Worm (Caenorhabditis elegans) whole organism, dauer: ENCODE results near the gene EEED8.12.

Source experiments
- unc-62 ChIP-seq: sonication (generic microtip); optimal IDR thresholded peaks from 2 replicates; lab custom pipeline; 2017; ENCODE audit warnings: missing biosample characterization, missing genetic modification reagents, missing genetic modification characterization

EEED8.12 gene

ce11 chrII:5387217-5387616 lies 21.6 kb downstream of the EEED8.12 start, which contains the start of gene ccpp-6:
TSS of gene ccpp-6 (minus strand) at chrII:5387317.
- no peak for TF ChIP-seq unc-62 (GFP tag; lab: Kevin White, UChicago)

DNA sequence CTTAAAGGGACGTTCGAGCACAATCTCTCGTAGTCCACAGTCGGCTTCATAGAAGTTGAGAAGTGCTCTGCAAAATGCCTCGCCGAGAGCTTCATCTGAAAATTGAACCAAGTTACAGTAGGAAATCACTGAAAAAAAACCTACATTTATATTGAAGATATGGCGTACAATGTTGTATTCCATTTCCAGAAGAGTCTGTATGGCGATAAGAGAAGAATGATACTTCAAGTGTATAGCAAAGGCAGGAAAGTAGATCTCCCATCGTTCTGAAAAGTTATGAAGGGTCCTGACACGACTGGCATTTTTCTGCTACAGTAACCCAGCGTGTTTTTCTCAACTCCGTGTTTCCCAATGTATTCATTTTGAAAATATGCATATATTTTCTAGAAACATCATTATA lies 24.5 kb downstream of the EEED8.12 start:
- no peak for TF ChIP-seq unc-62 (GFP tag; lab: Kevin White, UChicago)

DNA sequence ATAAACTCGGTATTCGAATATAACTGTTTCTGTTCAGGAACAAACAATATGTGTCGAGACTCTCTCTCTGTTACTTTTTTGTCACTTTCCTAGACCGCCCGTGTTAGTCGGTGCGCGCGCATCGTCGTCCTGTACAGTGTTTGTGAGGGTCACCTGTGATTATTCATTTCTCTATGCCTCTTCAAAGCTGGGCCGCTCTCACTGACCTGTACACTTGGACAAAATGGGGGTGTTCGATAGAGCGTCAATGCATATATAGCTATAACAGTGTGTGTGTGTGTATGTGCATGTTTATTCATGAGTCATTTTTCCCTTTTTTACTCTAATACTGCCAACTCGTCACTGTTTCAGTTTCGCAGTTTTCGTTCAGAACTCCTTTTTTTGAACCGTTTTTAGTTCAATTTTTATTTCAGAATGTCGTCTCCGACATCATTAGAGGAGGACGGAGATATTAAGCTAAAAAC lies 29.2 kb downstream of the EEED8.12 start, which contains the start of gene pkc-3:
Gene pkc-3 (plus strand): TSS at position 414 of the 464 bp plus-strand sequence.
- no peak for TF ChIP-seq unc-62 (GFP tag; lab: Kevin White, UChicago)

DNA sequence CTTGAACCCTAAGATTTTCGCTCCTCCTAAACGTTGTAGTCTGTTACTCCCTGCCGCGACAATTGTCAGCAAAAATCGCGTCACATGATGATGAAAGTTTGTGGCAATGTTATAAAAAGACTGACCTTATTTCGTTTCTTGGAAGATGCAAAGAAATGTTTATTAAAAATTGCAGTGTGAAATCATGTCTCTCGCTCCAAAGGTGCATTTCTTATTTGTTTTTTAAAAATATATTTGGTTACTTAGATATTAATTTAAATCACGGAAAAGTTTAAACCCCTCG lies 30.6 kb downstream of the EEED8.12 start:
- no peak for TF ChIP-seq unc-62 (GFP tag; lab: Kevin White, UChicago)

DNA sequence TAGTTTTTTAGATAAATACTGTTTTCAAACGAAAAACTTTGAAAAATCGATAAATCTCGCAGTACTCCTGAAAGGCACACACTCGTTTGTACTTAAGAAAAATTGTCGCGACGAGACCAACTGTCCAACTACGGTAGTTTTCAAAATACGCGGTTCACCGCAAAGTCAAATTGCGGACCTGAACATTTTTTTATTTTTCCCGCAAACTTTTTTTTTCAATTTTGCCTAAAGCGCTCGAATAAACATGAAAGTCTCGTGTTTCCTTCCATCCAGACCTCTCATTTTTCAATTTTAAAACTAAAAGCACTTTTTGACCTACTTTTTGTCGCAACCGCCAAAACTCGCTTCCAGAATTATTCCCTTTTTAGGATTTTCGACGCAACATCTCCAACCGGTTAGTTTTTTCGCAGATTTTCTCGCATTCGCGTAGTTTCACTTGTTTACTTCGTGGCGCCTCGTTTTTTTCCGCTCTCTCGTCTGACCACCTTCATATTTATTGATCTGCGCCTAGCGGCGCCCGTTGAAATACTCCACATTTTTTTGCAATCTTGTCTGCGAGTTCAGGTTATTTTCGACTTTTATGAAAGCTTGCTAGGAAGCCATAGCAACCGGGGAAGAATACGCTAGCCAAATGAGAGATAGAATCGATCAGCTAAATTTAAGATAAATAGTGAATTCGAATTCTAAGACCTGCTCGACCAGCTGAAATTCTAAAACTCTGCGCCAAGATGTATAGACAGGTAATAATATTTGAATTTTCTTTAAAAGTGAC lies 31.2 kb downstream of the EEED8.12 start, which contains the start of gene prdx-2:
Gene prdx-2 (plus strand): TSS at position 729 of the 772 bp plus-strand sequence.
- TF ChIP-seq unc-62 (GFP tag; lab: Kevin White, UChicago), result no peak

DNA sequence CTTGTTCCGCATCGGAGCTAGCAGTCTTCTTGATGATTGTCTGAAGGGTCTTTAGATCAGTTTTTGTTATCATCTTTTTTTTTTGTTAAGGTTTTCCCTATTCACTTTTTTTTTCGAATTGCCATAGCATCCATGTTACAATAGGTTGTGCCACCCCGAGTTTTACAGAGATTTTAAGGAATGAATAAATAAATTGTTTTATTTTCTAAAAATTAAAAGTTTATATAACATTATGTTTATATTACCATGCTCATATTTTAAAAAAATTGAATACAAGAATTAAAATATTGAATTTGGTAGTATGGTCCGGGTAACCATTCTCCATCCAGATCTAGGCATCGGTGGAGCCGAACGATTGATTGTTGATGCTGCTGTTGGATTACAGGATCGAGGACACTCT lies 33.9 kb downstream of the EEED8.12 start, which contains the start of gene algn-2:
Gene algn-2 (plus strand): TSS at position 301 of the 400 bp plus-strand sequence.
- no peak for TF ChIP-seq unc-62 (GFP tag; lab: Kevin White, UChicago)

DNA sequence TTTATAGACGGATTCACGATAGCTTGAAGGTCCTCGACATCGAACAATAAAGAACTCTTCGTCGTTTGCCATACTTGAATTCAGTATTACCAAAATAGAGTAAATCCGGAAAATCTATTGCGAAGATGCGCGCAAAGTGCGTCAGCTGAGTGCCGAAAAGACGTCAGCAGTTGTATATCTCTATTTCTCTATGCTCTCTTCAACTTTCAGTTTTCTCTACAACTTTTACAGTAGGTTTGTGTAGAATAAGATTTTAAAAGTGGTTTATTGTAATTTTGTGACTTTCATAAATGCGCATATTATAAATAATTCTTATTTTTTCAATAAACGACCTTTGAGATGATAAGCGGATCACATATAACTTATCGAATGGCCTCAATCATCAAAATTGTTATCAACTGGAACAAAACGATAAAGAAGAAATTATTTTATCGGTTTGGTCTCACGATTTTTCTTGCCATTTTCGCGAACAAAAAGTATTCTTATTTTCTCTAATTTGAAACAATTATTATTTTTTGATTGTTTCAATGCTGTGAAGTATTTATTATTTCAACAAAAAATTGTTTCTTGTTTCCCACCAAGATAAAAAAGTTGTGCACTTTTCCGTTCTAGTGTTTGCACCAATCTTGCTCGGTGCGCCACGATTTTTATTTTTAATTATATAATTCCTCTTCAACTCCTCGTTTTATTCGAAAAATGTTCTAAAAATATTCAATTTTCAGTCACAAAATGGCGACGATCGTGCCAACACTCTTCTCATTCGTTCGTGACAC lies 35.4 kb downstream of the EEED8.12 start, which contains the start of the genes agt-2 and F09E5.3:
Gene agt-2 (minus strand): TSS at position 553 of the 773 bp plus-strand sequence.
Gene F09E5.3 (plus strand): TSS at position 723 of the 773 bp plus-strand sequence.
- no peak for TF ChIP-seq unc-62 (GFP tag; lab: Kevin White, UChicago)

- no peak for TF ChIP-seq unc-62 (GFP tag; lab: Kevin White, UChicago)
Measured at ce11 chrII:5370641-5371040, 38.2 kb downstream of the EEED8.12 start, which contains the start of gene F09E5.12. TSS of gene F09E5.12 (minus strand) at chrII:5370741.

DNA sequence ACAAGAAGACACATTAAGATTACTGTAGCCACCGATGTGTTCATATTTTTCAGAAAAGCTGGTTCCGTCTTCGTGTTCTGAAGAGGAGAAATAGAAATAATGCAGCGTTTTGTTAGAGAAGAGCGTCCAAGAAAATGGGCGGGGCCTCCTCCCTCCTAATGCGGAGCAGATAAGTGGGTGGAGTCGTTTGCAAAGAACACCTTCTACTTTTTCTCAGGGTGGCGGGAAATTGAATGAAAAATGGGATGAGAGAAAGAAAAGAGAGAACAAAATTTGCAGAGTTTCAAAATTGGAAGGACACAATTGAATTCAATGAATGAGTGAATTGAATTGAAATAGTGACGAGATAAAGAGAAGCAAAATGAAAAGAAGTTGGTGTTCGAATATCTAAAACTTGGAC lies 43.2 kb downstream of the EEED8.12 start, which contains the start of gene F09E5.16:
Gene F09E5.16 (minus strand): TSS at position 101 of the 400 bp plus-strand sequence.
- TF ChIP-seq unc-62 (GFP tag; lab: Kevin White, UChicago), result no peak

DNA sequence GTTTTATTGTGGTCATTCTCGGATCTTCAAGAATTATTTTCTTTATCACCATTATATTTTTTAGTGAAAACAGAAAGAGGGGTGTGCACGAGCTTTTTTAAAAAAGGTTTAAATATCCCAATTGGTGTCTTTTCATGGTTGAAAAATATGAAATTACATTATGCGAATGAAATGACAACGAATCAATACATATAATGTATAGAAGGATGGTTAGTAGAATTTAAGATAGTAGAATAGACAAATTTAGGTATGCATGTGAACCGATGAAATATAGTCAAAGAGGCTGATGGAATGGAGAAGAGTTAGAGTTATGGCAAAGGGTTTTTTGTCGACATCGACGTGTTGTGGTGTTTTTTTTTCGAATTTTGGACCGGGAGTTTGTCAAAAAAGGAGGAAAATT lies 44.3 kb downstream of the EEED8.12 start:
- TF ChIP-seq unc-62 (GFP tag; lab: Kevin White, UChicago), result no peak

- no peak for TF ChIP-seq unc-62 (GFP tag; lab: Kevin White, UChicago)
Measured at ce11 chrII:5359252-5359651, 49.6 kb downstream of the EEED8.12 start, which contains the start of gene sec-6. TSS of gene sec-6 (plus strand) at chrII:5359552.
